Worm (Caenorhabditis elegans) whole organism, L2 larva: ENCODE data around the gene scl-8.

ENCODE experiments used
- C34F6.9 ChIP-seq: fragments of 150-350 bp; optimal IDR thresholded peaks from 2 replicates; lab custom pipeline; 2014; ENCODE audit warnings: missing biosample characterization, missing genetic modification characterization
- ZK546.5 ChIP-seq: sonication (generic microtip); optimal IDR thresholded peaks from 2 replicates; lab custom pipeline; 2017; ENCODE audit warnings: missing biosample characterization, missing genetic modification characterization
- alr-1 ChIP-seq: fragments of 150-350 bp; optimal IDR thresholded peaks from 2 replicates; lab custom pipeline; 2014; ENCODE audit warnings: missing biosample characterization, missing genetic modification characterization
- ceh-82 ChIP-seq: fragments of 150-350 bp; optimal IDR thresholded peaks from 2 replicates; lab custom pipeline; 2014; ENCODE audit warnings: missing biosample characterization, missing genetic modification characterization
- egl-27 ChIP-seq: sonication (generic microtip); optimal IDR thresholded peaks from 3 replicates; lab custom pipeline; 2017; ENCODE audit warnings: missing biosample characterization, missing genetic modification reagents, missing genetic modification characterization
- fos-1 ChIP-seq: fragments of 150-350 bp; optimal IDR thresholded peaks from 2 replicates; lab custom pipeline; 2014; ENCODE audit warnings: missing biosample characterization, missing genetic modification characterization
- nhr-12 ChIP-seq: fragments of 150-350 bp; optimal IDR thresholded peaks from 2 replicates; lab custom pipeline; 2014; ENCODE audit warnings: missing biosample characterization, missing genetic modification characterization
- sma-9 ChIP-seq, 2 experiments: fragments of 150-350 bp in 1 of 2; sonication (generic microtip) in 1 of 2; optimal IDR thresholded peaks; 2 replicates each; lab custom pipeline; 2014 to 2016; ENCODE audit warnings: missing genetic modification characterization in 2 of 2, mild to moderate bottlenecking in 1 of 2, missing biosample characterization in 1 of 2, missing compliant biosample characterization in 1 of 2, missing genetic modification reagents in 1 of 2, moderate library complexity in 1 of 2
- unc-62 ChIP-seq: fragments of 150-350 bp; optimal IDR thresholded peaks from 2 replicates; lab custom pipeline; 2014; ENCODE audit warnings: missing biosample characterization, missing genetic modification reagents, missing genetic modification characterization

- no peak for TF ChIP-seq egl-27
- no peak for TF ChIP-seq unc-62 (GFP tag; lab: Kevin White, UChicago)
- no peak for TF ChIP-seq alr-1 (tag; lab: Kevin White, UChicago)
- no peak for TF ChIP-seq sma-9 (GFP tag; optimal IDR thresholded peaks at IDR 0.05; lab: Kevin White, UChicago)
- TF ChIP-seq sma-9 (tag; optimal IDR thresholded peaks at IDR 0.05; lab: Kevin White, UChicago) = no peak
- no peak for TF ChIP-seq nhr-12 (tag; lab: Kevin White, UChicago)
- TF ChIP-seq C34F6.9 (tag; lab: Kevin White, UChicago) = no peak
- TF ChIP-seq ZK546.5 (tag; lab: Kevin White, UChicago) = no peak
- no peak for TF ChIP-seq fos-1 (tag; lab: Kevin White, UChicago)
- no peak for TF ChIP-seq ceh-82 (tag; lab: Kevin White, UChicago)
Observed at ce11 chrIV:13080185-13080584, 8.6 kb downstream of the scl-8 start.
